Worm (Caenorhabditis elegans) whole organism, L2 larva: ENCODE results near the gene ephx-1.

ENCODE experiments used
- C34F6.9 ChIP-seq: fragments of 150-350 bp; optimal IDR thresholded peaks from 2 replicates; lab custom pipeline; 2014; ENCODE audit warnings: missing biosample characterization, missing genetic modification characterization
- R02D3.7 ChIP-seq: fragments of 150-350 bp; optimal IDR thresholded peaks from 2 replicates; lab custom pipeline; 2014; ENCODE audit warnings: missing biosample characterization, missing genetic modification characterization
- Y55F3AM.14 ChIP-seq: fragments of 200-800 bp; sonication (Bioruptor generic); optimal IDR thresholded peaks from 2 replicates; lab custom pipeline; 2018; ENCODE audit warnings: mild to moderate bottlenecking, missing genetic modification characterization, missing compliant biosample characterization
- ZK546.5 ChIP-seq: sonication (generic microtip); optimal IDR thresholded peaks from 2 replicates; lab custom pipeline; 2017; ENCODE audit warnings: missing biosample characterization, missing genetic modification characterization
- aly-2 ChIP-seq: fragments of 150-350 bp; optimal IDR thresholded peaks from 2 replicates; lab custom pipeline; 2014; ENCODE audit warnings: missing biosample characterization, missing genetic modification characterization
- ama-1 ChIP-seq: fragments of 150-350 bp; optimal IDR thresholded peaks from 2 replicates; lab custom pipeline; 2018; ENCODE audit warnings: inconsistent platforms
- ceh-16 ChIP-seq: fragments of 150-350 bp; optimal IDR thresholded peaks from 2 replicates; lab custom pipeline; 2014; ENCODE audit warnings: missing biosample characterization, missing genetic modification characterization
- dmd-4 ChIP-seq: sonication (generic microtip); optimal IDR thresholded peaks from 2 replicates; lab custom pipeline; 2017; ENCODE audit warnings: missing biosample characterization, missing genetic modification characterization
- egl-27 ChIP-seq: sonication (generic microtip); optimal IDR thresholded peaks from 3 replicates; lab custom pipeline; 2017; ENCODE audit warnings: missing biosample characterization, missing genetic modification reagents, missing genetic modification characterization
- elt-1 ChIP-seq: fragments of 150-350 bp; optimal IDR thresholded peaks from 2 replicates; lab custom pipeline; 2014; ENCODE audit warnings: missing biosample characterization, missing genetic modification characterization
- elt-3 ChIP-seq: sonication (generic microtip); optimal IDR thresholded peaks from 2 replicates; lab custom pipeline; 2017; ENCODE audit warnings: missing biosample characterization, missing genetic modification characterization
- fos-1 ChIP-seq: fragments of 150-350 bp; optimal IDR thresholded peaks from 2 replicates; lab custom pipeline; 2014; ENCODE audit warnings: missing biosample characterization, missing genetic modification characterization
- gmeb-1 ChIP-seq: fragments of 150-350 bp; optimal IDR thresholded peaks from 2 replicates; lab custom pipeline; 2014; ENCODE audit warnings: missing biosample characterization, missing genetic modification characterization
- lin-11 ChIP-seq: fragments of 150-350 bp; sonication (generic microtip); optimal IDR thresholded peaks from 2 replicates; lab custom pipeline; 2014; ENCODE audit warnings: missing biosample characterization, missing genetic modification characterization, inconsistent platforms, mixed read lengths
- lin-39 ChIP-seq: fragments of 150-350 bp; optimal IDR thresholded peaks from 2 replicates; lab custom pipeline; 2014; ENCODE audit warnings: missing biosample characterization, missing genetic modification reagents, missing genetic modification characterization
- lsy-2 ChIP-seq, 2 experiments: fragments of 150-350 bp in 1 of 2; sonication (generic microtip) in 1 of 2; optimal IDR thresholded peaks; 2 replicates each; lab custom pipeline; 2014 to 2017; ENCODE audit warnings: missing biosample characterization in 2 of 2, missing genetic modification characterization in 2 of 2
- mdl-1 ChIP-seq, 2 experiments: fragments of 150-350 bp in 1 of 2; sonication (generic microtip) in 1 of 2; optimal IDR thresholded peaks; 2 replicates each; lab custom pipeline; 2017; ENCODE audit warnings: missing biosample characterization in 2 of 2, missing genetic modification characterization in 2 of 2
- nhr-10 ChIP-seq: sonication (generic microtip); optimal IDR thresholded peaks from 2 replicates; lab custom pipeline; 2017; ENCODE audit warnings: missing biosample characterization, missing genetic modification characterization
- nhr-12 ChIP-seq: fragments of 150-350 bp; optimal IDR thresholded peaks from 2 replicates; lab custom pipeline; 2014; ENCODE audit warnings: missing biosample characterization, missing genetic modification characterization
- nhr-21 ChIP-seq: fragments of 150-350 bp; optimal IDR thresholded peaks from 2 replicates; lab custom pipeline; 2014; ENCODE audit warnings: missing biosample characterization, missing genetic modification characterization
- nhr-23 ChIP-seq: fragments of 150-350 bp; optimal IDR thresholded peaks from 2 replicates; lab custom pipeline; 2014; ENCODE audit warnings: missing biosample characterization, missing genetic modification reagents, missing genetic modification characterization
- nhr-237 ChIP-seq: fragments of 150-350 bp; optimal IDR thresholded peaks from 2 replicates; lab custom pipeline; 2014; ENCODE audit warnings: missing biosample characterization, missing genetic modification characterization
- nhr-25 ChIP-seq: fragments of 150-350 bp; sonication (generic microtip); optimal IDR thresholded peaks from 3 replicates; lab custom pipeline; 2014; ENCODE audit warnings: missing biosample characterization, missing genetic modification characterization
- nhr-6 ChIP-seq: fragments of 150-350 bp; optimal IDR thresholded peaks from 2 replicates; lab custom pipeline; 2014; ENCODE audit warnings: missing biosample characterization, missing genetic modification characterization
- nhr-77 ChIP-seq: fragments of 150-350 bp; optimal IDR thresholded peaks from 2 replicates; lab custom pipeline; 2014; ENCODE audit warnings: missing biosample characterization, missing genetic modification characterization
- peb-1 ChIP-seq: fragments of 150-350 bp; optimal IDR thresholded peaks from 2 replicates; lab custom pipeline; 2014; ENCODE audit warnings: missing biosample characterization, missing genetic modification characterization
- skn-1 ChIP-seq: sonication (generic microtip); optimal IDR thresholded peaks from 2 replicates; lab custom pipeline; 2017; ENCODE audit warnings: missing biosample characterization, missing genetic modification characterization
- sma-9 ChIP-seq, 2 experiments: fragments of 150-350 bp in 1 of 2; sonication (generic microtip) in 1 of 2; optimal IDR thresholded peaks; 2 replicates each; lab custom pipeline; 2014 to 2016; ENCODE audit warnings: missing genetic modification characterization in 2 of 2, mild to moderate bottlenecking in 1 of 2, missing biosample characterization in 1 of 2, missing compliant biosample characterization in 1 of 2, missing genetic modification reagents in 1 of 2, moderate library complexity in 1 of 2
- snpc-4 ChIP-seq: fragments of 150-350 bp; optimal IDR thresholded peaks from 2 replicates; lab custom pipeline; 2014; ENCODE audit warnings: missing biosample characterization, missing genetic modification characterization
- unc-39 ChIP-seq: fragments of 150-350 bp; optimal IDR thresholded peaks from 2 replicates; lab custom pipeline; 2014; ENCODE audit warnings: missing biosample characterization, missing genetic modification characterization
- unc-55 ChIP-seq: fragments of 150-350 bp; sonication (generic microtip); optimal IDR thresholded peaks from 3 replicates; lab custom pipeline; 2014; ENCODE audit warnings: missing biosample characterization, missing genetic modification reagents, missing genetic modification characterization
- unc-62 ChIP-seq: fragments of 150-350 bp; optimal IDR thresholded peaks from 2 replicates; lab custom pipeline; 2014; ENCODE audit warnings: missing biosample characterization, missing genetic modification reagents, missing genetic modification characterization
- zag-1 ChIP-seq: fragments of 150-350 bp; optimal IDR thresholded peaks from 2 replicates; lab custom pipeline; 2014; ENCODE audit warnings: missing biosample characterization, missing genetic modification characterization
- ztf-1 ChIP-seq: fragments of 200-800 bp; sonication (Bioruptor generic); conservative IDR thresholded peaks from 2 replicates; pipeline ENCODE4 v1.3.6; 2022; ENCODE audit warnings: missing genetic modification characterization, missing compliant biosample characterization
- ztf-11 ChIP-seq: sonication (generic microtip); optimal IDR thresholded peaks from 2 replicates; lab custom pipeline; 2017; ENCODE audit warnings: missing biosample characterization, missing genetic modification characterization
- ztf-4 ChIP-seq: fragments of 150-350 bp; optimal IDR thresholded peaks from 2 replicates; lab custom pipeline; 2014; ENCODE audit warnings: missing biosample characterization, missing genetic modification characterization

The ephx-1 gene

DNA sequence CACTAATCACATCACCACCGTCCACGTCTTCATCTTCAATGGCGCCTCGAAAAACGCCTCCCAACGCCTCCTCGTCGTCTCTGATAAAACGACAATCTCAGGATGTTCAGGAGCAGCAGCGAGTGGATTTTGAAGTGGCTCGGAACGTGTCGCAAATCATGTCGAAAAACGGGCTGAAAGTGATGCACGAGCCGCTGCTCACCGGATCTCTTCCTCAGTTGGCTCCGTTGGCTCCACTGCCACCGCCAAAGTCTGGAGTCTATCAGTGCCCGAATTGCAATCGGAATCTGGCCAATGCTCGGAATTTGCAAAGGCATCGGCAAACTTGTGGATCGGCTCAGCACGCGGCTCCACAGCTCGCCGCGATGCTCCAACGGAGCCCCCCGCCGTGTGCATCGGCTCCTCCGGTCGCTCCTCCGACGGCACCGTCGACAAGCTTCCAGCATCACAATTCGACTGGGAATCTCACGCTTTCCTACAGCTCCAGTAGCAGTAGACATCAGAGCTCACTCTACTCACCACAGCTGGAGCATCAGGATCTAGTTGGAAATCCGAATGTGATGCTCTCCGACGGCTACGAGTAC, 40.3 kb upstream of the ephx-1 start:
- no peak for TF ChIP-seq zag-1
- TF ChIP-seq ztf-1 = no peak
- TF ChIP-seq nhr-10 (tag; lab: Kevin White, UChicago) = no peak

DNA sequence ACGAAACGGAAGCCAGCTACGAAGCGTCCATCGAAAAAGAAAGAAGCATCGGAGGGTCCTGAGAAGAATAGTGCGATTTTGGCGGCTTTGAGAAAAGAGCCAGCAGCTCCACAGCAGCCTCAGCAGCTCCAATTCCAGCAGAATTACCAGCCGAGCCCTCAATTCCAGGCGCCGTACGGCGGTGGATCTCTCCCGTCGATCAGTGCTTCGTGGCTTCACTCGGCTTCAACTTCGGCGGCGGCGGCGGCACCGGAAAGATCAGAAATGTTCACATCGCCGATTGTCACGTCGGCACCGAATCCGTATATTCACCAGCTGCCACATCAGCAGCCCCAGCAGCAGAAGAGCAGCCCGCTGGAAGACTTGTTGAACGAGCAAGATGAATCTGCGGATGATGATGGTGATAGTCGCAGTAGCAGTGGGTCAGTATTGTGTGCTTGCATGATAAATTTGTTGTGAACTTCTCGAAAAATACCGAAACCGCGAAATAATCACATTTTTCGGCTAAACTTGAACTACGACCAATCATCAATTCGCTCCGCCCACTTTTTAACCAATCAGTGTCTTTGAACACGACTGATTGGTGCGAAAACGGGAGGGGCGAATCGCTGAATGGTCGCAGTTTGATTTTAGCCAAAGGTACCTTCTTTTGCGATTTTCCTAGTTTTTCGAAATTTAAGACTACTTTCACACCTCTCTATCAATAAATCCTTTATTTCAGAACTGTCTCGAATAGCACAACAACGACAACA, 38.9 kb upstream of the ephx-1 start:
- TF ChIP-seq dmd-4 (tag; lab: Kevin White, UChicago) (no peak), mdl-1 (tag; optimal IDR thresholded peaks at IDR 0.05; lab: Kevin White, UChicago) (no peak), ztf-4 (no peak), Y55F3AM.14 (GFP tag; lab: Kevin White, UChicago) (no peak), lsy-2 (tag; optimal IDR thresholded peaks at IDR 0.05; lab: Kevin White, UChicago) (no peak), ztf-11 (tag; lab: Kevin White, UChicago) (no peak), sma-9 (GFP tag; optimal IDR thresholded peaks at IDR 0.05; lab: Kevin White, UChicago) (no peak), sma-9 (tag; optimal IDR thresholded peaks at IDR 0.05; lab: Kevin White, UChicago) (no peak), C34F6.9 (tag; lab: Kevin White, UChicago) (no peak), ceh-16 (no peak), peb-1 (no peak), nhr-25 (no peak), unc-62 (GFP tag; lab: Kevin White, UChicago) (no peak), snpc-4 (tag; lab: Kevin White, UChicago) (no peak), nhr-12 (tag; lab: Kevin White, UChicago) (no peak), ztf-1 (no peak), nhr-23 (tag; lab: Kevin White, UChicago) (no peak)

ce11 chrII:3967061-3967460, 37.7 kb upstream of the ephx-1 start:
- TF ChIP-seq ama-1 (lab: Kevin White, UChicago) = no peak
- no peak for TF ChIP-seq snpc-4 (tag; lab: Kevin White, UChicago)
- TF ChIP-seq gmeb-1 = no peak
- no peak for TF ChIP-seq elt-1 (tag; lab: Kevin White, UChicago)
- no peak for TF ChIP-seq egl-27 (tag; lab: Kevin White, UChicago)
- TF ChIP-seq nhr-21 (tag; lab: Kevin White, UChicago) = no peak
- no peak for TF ChIP-seq nhr-25
- TF ChIP-seq elt-3 (tag; lab: Kevin White, UChicago) = no peak
- no peak for TF ChIP-seq R02D3.7
- TF ChIP-seq nhr-6 (tag; lab: Kevin White, UChicago) = no peak
- no peak for TF ChIP-seq fos-1
- TF ChIP-seq nhr-12 (tag; lab: Kevin White, UChicago) = no peak

DNA sequence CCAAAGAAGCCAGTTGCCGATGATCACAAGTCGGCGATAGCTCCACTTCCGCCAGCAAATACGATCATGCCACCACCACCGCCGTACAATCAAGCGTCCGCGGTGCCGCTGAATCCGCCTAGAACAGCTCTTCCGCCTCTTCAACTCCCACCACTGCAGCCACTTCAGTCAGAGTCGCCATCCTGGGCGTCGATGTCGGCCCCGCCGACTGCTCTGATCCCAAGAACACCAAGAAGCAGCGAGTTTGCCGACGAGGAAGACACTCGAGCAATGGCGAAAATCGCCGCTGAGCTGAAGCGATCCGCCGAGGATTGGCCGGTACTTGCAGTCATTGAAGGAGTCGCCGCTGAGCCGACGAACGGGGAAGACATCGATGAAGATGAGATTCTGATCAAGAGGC, 36.6 kb upstream of the ephx-1 start:
- TF ChIP-seq snpc-4 (tag; lab: Kevin White, UChicago) (no peak), elt-3 (tag; lab: Kevin White, UChicago) (no peak), lsy-2 (tag; optimal IDR thresholded peaks at IDR 0.05; lab: Kevin White, UChicago) (no peak), nhr-77 (tag; lab: Kevin White, UChicago) (no peak), unc-55 (GFP tag; lab: Kevin White, UChicago) (no peak), sma-9 (GFP tag; optimal IDR thresholded peaks at IDR 0.05; lab: Kevin White, UChicago) (no peak), sma-9 (tag; optimal IDR thresholded peaks at IDR 0.05; lab: Kevin White, UChicago) (no peak), zag-1 (no peak), lin-11 (tag; lab: Kevin White, UChicago) (no peak), aly-2 (tag; lab: Kevin White, UChicago) (no peak), ztf-11 (tag; lab: Kevin White, UChicago) (no peak), skn-1 (no peak), nhr-10 (tag; lab: Kevin White, UChicago) (no peak), nhr-237 (no peak), lin-39 (tag; lab: Kevin White, UChicago) (no peak), ZK546.5 (no peak), nhr-25 (no peak), nhr-21 (tag; lab: Kevin White, UChicago) (no peak), unc-39 (tag; lab: Kevin White, UChicago) (no peak)
